Fruit fly (Drosophila melanogaster): ENCODE results near the gene His4r.
A peak's percentile ranks its signal among the peaks of the same experiment; 100 is the strongest.

His4r gene

dm6 chr3R:14624088-14624619, 1.4 kb upstream of the His4r start (continued):
- TF ChIP-seq CG18599 (GFP tag; optimal IDR thresholded peaks at IDR 0.05) (no peak), row (GFP tag; IDR thresholded peaks at IDR 0.05) (peak; percentile 73), CG17829 (tag; optimal IDR thresholded peaks at IDR 0.05) (peak; percentile 73), CG7556 (GFP tag; optimal IDR thresholded peaks at IDR 0.05) (peak; percentile 79), Mes4 (GFP tag; optimal IDR thresholded peaks at IDR 0.05) (peak; percentile 12), CG16815 (GFP tag; optimal IDR thresholded peaks at IDR 0.05) (peak; percentile 78), CG6813 (GFP tag; optimal IDR thresholded peaks at IDR 0.05) (peak; percentile 49), CG4707 (GFP tag; optimal IDR thresholded peaks at IDR 0.05) (peak; percentile 92), CG14860 (GFP tag; IDR thresholded peaks at IDR 0.05; ENCODE audit: partially characterized antibody) (no peak), mld (GFP tag; IDR thresholded peaks at IDR 0.05; ENCODE audit: partially characterized antibody) (0 out of 3 replicates have a peak, but pooled peaks have one; percentile 3), CG12155 (GFP tag; optimal IDR thresholded peaks at IDR 0.05) (peak; percentile 4), CG14710 (tag; optimal IDR thresholded peaks at IDR 0.05) (peak; percentile 32), CG2199 (GFP tag; IDR thresholded peaks at IDR 0.05) (no peak), CG17385 (GFP tag; optimal IDR thresholded peaks at IDR 0.05) (peak; percentile 25), dm (GFP tag; optimal IDR thresholded peaks at IDR 0.05) (peak; percentile 3), CG4282 (GFP tag; optimal IDR thresholded peaks at IDR 0.05) (peak; percentile 69), sim (GFP tag; IDR thresholded peaks at IDR 0.05) (0 out of 2 replicates have a peak, but pooled peaks have one; percentile 8), chn (GFP tag; optimal IDR thresholded peaks at IDR 0.05) (peak; percentile 57), gem (tag; optimal IDR thresholded peaks at IDR 0.05) (peak; percentile 81), Atf-2 (GFP tag; optimal IDR thresholded peaks at IDR 0.05) (peak; percentile 61), E2f2 (GFP tag; IDR thresholded peaks at IDR 0.05) (peak; percentile 29; the same call in 1 of the 2 replicates), bigmax (GFP tag; optimal IDR thresholded peaks at IDR 0.05) (no peak), sqz (GFP tag; optimal IDR thresholded peaks at IDR 0.05) (no peak), CG3407 (GFP tag; optimal IDR thresholded peaks at IDR 0.05) (peak; percentile 14), Usf (GFP tag; optimal IDR thresholded peaks at IDR 0.05) (peak; percentile 26), kay (GFP tag; optimal IDR thresholded peaks at IDR 0.05) (peak; percentile 20), scrt (GFP tag; optimal IDR thresholded peaks at IDR 0.05) (peak; percentile 10), CG30403 (GFP tag; optimal IDR thresholded peaks at IDR 0.05) (peak; percentile 62), CG10979 (tag; optimal IDR thresholded peaks at IDR 0.05) (peak; percentile 62), CG2875 (GFP tag; optimal IDR thresholded peaks at IDR 0.05) (peak; percentile 61), Pdp1 (GFP tag; optimal IDR thresholded peaks at IDR 0.05) (peak; percentile 54 to 69), chinmo (GFP tag; IDR thresholded peaks at IDR 0.05; ENCODE audit: partially characterized antibody) (peak; percentile 42; the same call in 1 of the 4 replicates), Dll (GFP tag; IDR thresholded peaks at IDR 0.05; ENCODE audit: partially characterized antibody) (0 out of 4 replicates have a peak, but pooled peaks have one; percentile 14), nom (GFP tag; optimal IDR thresholded peaks at IDR 0.05) (peak; percentile 65), CG9215 (GFP tag; IDR thresholded peaks at IDR 0.05) (no peak), CG7786 (GFP tag; optimal IDR thresholded peaks at IDR 0.05) (peak; percentile 38), ERR (GFP tag; optimal IDR thresholded peaks at IDR 0.05) (no peak), twi (tag; optimal IDR thresholded peaks at IDR 0.05) (peak; percentile 11), sc (optimal IDR thresholded peaks at IDR 0.05) (no peak), sc (GFP tag; optimal IDR thresholded peaks at IDR 0.05) (peak; percentile 53), sens (GFP tag) (peak; percentile 97), CG13624 (GFP tag; optimal IDR thresholded peaks at IDR 0.05) (no peak), CG16863 (GFP tag; optimal IDR thresholded peaks at IDR 0.05) (peak; percentile 19), pros (GFP tag; optimal IDR thresholded peaks at IDR 0.05) (no peak), nmo (GFP tag; optimal IDR thresholded peaks at IDR 0.05) (peak; percentile 78), CG2202 (tag; optimal IDR thresholded peaks at IDR 0.05) (peak; percentile 57), CG2116 (GFP tag; optimal IDR thresholded peaks at IDR 0.05) (peak; percentile 24), prd (optimal IDR thresholded peaks at IDR 0.05) (no peak), prd (GFP tag; IDR thresholded peaks at IDR 0.05) (peak; percentile 53; the same call in 2 of the 3 replicates), CG4360 (GFP tag; IDR thresholded peaks at IDR 0.05) (peak; percentile 99)
